Fruit fly (Drosophila melanogaster) S2 (cell line): ENCODE data around the gene Atg4a.

Experiments
- CG8478 ChIP-seq: fragments of >200 bp; optimal IDR thresholded peaks from 2 replicates; lab custom pipeline; 2018
- CTCF ChIP-seq, 2 experiments: fragments of >200 bp; optimal IDR thresholded peaks; 2 replicates each; lab custom pipeline; 2018

Atg4a gene

DNA sequence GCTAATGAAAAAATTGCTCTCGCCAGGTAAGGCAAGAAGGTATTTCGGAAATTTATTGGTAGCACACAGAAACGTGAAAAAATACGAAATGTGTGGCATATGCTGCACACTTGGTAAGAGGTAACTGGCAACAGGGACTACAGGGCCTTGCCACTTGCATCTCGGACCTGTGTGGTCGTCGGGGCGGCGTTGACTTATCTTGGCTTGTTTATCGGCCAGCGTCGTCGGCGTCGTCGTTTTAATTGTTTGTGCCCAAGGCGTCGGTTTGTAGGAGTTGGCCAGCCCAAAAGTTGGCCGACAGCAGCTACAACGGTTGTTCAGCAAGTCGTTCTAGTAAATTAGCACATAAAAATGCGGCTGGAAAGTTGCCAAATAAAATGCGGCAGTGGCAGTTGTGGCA lies 14.4 kb upstream of the Atg4a start:
- TF ChIP-seq CTCF (optimal IDR thresholded peaks at IDR 0.05; lab: Kevin White, UChicago) (no peak), CG8478 (lab: Kevin White, UChicago) (no peak)

DNA sequence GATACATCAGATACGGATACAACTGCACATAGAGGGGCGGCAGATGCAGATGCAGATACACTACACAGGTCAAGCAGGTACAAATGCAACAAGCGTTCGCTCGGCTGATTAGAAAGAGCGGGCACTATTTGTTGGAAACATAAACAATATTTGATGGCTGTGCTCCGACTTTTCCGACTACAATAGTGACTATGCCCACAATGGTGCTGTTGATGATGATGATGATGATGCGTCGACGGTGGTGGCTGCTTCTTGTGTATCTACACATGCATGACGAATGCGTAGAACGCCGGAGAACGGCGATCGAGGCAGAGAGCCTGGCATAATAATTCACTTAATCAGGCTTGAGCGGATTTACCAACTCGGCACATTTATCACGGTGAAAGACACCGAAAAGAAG lies 12.7 kb upstream of the Atg4a start:
- TF ChIP-seq CG8478 (lab: Kevin White, UChicago) = no peak
- no peak for TF ChIP-seq CTCF (optimal IDR thresholded peaks at IDR 0.05; lab: Kevin White, UChicago)

DNA sequence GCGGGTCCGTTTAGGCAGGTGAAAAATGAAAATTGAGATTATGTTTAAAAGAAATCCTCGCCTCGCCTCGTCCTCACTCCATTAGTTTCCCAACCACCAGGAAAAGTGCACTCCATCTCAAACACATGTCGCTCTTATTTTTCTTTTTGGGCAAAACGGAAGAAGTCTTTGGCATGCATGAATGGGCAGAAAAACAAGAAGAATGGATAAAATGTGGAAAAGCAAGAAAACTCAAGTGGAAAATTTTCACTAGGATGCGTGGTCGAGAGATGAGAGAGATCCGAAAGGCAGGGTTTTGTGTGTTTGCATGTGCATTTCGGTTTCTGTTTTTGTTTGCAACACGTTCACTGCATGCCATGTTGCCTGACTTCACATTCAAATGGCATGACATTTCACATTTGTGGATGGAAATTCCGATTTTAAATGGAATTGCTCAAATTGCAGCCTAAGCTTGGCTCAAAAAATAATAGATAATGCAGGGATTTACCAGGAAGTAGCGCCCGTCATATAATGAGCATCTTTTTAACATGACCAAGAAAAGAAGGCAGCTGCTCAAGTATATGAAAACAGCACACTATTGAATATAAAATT lies 12.1 kb upstream of the Atg4a start:
- TF ChIP-seq CG8478 (lab: Kevin White, UChicago) = no peak
- TF ChIP-seq CTCF (optimal IDR thresholded peaks at IDR 0.05; lab: Kevin White, UChicago) = no peak

DNA sequence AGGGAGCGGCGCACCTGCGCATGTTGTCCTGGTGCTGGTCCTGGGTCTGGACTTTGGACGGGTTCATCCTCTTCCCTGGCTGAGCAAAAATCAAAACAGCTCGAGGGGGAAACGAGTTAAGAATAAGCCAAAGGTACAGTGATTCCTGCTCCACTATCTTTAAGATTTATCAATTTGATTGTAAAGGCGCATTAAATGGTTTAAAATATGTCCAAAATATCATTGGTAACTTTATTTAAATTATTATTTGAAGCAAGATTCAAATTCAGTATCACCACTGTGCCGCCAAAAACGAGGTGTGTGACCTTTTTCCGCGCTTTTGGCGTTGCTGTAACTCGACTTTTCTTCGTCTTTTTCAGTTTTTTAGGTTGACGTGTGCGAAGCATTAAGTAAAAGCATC lies 11.2 kb upstream of the Atg4a start:
- TF ChIP-seq CG8478 (lab: Kevin White, UChicago) = no peak
- TF ChIP-seq CTCF (optimal IDR thresholded peaks at IDR 0.05; lab: Kevin White, UChicago) = no peak

DNA sequence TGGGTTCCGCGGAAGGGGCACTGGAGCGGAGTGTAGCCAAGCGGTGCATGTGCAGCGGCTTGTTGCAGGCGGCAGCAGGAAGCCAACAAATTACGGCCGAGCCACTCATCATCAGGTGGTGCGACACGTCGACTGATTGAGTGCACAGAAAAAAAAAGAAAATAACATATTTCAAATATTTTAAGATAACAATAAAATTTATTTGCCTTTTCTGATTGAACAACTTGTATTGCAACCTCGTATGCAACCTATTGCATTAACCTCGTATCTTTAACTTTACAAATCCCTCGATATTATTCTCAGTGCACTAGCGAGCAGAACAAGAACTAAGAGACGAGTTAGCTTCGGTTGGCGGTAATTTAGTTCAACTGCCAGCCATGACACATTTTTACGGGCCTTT lies 10.4 kb upstream of the Atg4a start:
- TF ChIP-seq CG8478 (lab: Kevin White, UChicago) (no peak), CTCF (optimal IDR thresholded peaks at IDR 0.05; lab: Kevin White, UChicago) (no peak)

DNA sequence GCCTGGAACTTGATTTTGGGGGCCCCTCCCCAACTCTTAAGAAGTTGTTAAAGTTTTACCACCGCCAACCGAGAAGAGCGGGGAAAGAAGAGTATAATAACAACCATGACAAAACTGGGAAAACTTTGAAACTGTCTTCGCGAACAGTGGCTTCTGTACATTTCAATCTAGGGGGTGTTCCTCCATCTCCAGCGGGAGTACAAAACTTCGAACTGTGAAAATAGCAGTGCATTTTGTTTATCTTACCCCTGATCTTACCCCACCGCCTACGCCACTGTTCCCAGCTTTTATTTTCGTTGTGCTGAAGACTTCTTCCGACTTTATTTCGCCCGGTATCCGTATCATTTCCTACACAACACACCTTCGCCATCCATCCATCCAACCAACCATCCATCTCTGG lies 9.8 kb upstream of the Atg4a start:
- TF ChIP-seq CG8478 (lab: Kevin White, UChicago) (no peak), CTCF (optimal IDR thresholded peaks at IDR 0.05; lab: Kevin White, UChicago) (no peak)

DNA sequence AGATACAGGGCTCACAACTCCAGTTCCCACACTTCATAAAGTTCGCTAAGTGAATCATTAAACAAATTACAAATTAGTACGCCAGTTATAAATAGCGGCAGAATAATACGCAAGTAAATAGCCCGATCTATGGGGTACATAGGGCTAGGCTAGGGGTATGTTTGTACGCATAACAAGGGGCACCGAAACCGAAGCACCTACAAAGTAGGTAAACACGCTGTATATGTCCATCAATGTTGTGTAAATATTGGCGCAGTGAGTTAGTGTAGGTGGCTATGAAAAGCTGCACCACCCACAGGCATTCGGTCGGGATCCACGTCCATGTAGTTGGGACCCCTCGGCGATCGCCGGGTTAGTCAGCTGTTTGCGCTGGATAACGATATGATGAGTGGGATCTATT lies 8.5 kb upstream of the Atg4a start:
- TF ChIP-seq CTCF (optimal IDR thresholded peaks at IDR 0.05; lab: Kevin White, UChicago) = no peak
- TF ChIP-seq CG8478 (lab: Kevin White, UChicago) = no peak

DNA sequence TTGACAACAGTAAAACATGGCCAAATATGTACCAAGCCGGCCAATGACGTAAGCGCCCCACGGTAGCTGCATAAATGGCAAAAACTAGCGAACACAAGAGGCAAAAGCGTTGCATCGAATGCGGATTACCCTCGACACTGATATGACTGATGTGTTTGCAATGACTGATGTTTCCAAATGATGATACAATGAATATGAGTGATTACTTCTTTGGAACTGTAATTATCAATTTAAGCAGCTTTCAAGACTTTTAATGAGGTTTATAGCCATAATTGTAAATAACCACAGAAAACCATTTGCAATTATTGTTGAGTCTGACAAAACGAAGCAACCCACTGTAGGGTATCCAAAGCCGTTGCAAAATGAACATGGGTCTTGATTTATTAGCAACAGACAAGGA lies 7.2 kb upstream of the Atg4a start:
- TF ChIP-seq CTCF (optimal IDR thresholded peaks at IDR 0.05; lab: Kevin White, UChicago) (no peak), CG8478 (lab: Kevin White, UChicago) (no peak)

DNA sequence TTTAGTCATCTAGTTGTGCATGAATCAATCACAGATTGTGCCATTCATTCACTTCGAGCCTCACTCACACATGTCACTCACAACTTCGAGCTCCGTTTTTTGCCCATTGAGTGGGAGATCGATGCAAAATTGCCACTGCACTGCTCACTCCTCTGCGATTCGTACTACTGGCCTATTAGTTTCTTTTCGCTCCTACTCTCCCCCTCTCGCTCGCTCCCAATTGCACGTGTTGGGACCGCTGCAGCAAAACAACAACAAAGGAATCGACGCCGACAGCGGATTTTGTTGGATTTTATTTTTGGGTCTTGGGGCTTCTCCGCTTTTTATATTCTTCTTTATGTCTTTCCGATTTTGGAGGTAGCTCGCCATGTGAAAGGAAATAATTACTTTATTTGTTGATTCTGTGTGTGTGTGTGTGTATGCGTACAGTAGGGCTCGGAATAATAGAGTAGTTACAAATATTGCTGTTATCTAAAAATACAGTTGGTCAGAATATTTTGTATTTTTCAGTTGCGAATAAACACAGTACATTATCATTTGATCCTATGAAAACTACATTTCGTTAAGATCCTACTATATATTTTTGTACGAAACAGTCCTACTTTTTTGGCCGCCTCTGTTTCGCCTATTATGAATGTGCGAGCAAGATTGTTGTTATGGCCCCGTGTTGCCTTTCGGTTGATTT lies 6.4 kb upstream of the Atg4a start:
- TF ChIP-seq CG8478 (lab: Kevin White, UChicago) (no peak), CTCF (optimal IDR thresholded peaks at IDR 0.05; lab: Kevin White, UChicago) (no peak)

DNA sequence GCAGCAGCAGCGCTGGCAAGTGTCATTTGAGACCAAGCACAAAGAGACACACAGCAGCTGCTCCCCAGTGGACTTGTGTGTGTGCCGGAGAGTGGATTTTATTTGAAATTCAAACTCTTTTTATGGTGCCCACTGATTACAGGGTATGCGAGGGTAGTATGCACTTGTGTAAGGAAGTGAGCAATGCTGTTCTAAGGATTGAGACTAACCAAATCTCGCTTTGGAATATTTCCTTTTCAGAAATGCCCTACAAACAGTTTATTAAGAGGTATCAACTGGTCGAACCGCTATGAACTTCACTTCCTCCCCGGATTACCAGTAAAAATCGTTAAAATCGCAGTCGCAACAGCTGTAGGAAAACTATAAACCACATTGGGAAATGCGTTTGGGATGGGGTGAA lies 5.0 kb upstream of the Atg4a start:
- TF ChIP-seq CG8478 (lab: Kevin White, UChicago) (no peak), CTCF (optimal IDR thresholded peaks at IDR 0.05; lab: Kevin White, UChicago) (no peak)

DNA sequence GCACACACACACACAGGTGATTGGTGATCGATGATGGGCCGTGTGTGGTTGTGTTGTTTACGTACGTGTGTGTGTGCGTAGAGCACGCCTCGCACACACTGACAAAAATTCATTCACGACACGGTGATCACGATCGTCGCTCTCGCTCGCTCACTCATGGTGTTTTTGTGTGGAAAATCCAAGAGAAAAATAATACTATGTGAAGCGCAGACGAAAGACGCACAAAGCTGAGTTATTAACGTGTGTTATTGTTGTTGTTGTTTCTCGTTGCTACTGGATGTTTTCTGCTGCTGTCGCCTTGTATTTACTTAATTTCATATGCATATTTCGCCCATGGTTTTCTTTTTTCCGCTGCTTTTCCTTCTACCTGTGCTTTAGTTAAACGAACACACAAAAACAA lies 3.7 kb upstream of the Atg4a start:
- TF ChIP-seq CG8478 (lab: Kevin White, UChicago) (no peak), CTCF (optimal IDR thresholded peaks at IDR 0.05; lab: Kevin White, UChicago) (no peak)

DNA sequence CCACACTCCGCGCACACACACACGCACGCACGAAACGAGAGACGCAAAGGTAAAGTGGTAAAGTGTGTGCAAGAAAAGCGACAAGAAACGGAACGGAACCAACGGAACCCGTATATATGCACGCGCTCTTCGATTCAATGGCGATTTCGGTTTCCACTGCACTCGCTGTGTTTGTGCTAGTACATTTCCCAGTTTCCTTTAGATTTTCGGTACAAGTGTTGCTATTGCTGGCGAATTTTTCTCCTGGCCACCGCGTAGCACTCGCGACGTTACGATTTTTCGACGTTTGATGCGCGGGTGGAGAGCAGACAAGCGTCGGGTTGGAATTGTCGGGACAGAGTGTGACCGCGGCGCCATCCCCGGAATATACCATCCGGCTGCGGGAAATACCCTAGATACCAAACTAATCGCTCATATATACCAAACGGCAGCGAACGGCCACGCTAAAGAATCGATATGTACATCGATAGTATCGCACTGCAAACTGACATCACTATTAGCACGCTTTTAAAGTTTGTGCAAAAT lies 3.2 kb upstream of the Atg4a start, which contains the start of the genes S and ast:
TSS of gene S (minus strand) at position 347 of the 525 bp plus-strand sequence.
TSS of gene ast (plus strand) at position 480 of the 525 bp plus-strand sequence.
- TF ChIP-seq CTCF (optimal IDR thresholded peaks at IDR 0.05; lab: Kevin White, UChicago) (peak; percentile 45 to 52), CG8478 (lab: Kevin White, UChicago) (no peak)

DNA sequence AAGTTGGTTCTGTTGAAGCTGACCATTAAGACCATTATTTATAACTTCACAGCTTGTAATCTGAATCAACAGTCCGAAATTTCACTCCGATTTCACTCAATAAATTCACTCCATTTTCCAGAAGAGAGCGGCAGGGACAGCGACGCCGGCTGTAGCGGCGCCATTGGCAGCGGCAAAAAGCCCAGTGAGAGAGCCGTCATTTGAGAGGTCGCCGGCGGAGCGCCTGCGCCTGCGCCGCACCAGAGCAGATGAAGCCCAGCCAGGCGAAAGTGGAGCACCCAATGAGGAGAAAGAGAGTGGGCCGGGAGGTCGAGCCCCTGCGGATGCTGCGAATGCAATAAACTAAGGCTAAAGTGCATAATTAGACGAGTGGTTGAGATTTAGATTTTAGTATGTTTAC lies 2.0 kb downstream of the Atg4a start:
- TF ChIP-seq CTCF (optimal IDR thresholded peaks at IDR 0.05; lab: Kevin White, UChicago) = no peak
- TF ChIP-seq CG8478 (lab: Kevin White, UChicago) = no peak

DNA sequence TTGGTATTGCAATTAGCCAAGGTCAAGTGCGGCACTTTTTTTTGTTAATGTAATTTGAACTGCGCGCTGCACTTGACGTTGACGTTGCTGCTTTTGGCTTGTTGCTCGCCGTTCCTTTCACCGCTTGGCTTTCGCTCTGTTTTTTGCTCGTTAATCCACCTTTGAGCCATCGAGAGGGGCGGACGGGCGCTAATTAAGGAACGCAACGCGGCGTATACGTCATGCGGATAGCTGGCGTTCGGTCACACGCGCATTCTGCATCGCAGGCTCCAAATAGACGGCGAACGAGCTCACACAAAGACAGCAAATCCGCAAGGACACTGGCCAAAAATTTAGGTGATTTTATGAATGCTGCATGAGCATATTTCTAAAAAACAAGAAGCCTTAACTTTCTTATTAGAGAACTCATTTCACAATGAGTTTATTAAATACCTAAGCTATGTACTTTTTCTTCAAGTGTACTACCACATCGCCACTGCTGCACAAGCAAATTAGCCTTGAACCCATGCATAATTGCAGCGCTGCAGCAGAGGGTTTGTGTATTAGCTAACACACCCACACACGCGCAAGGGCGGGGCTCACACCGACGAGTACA lies 5.7 kb downstream of the Atg4a start:
- TF ChIP-seq CTCF (optimal IDR thresholded peaks at IDR 0.05; lab: Kevin White, UChicago) = no peak
- no peak for TF ChIP-seq CG8478 (lab: Kevin White, UChicago)

DNA sequence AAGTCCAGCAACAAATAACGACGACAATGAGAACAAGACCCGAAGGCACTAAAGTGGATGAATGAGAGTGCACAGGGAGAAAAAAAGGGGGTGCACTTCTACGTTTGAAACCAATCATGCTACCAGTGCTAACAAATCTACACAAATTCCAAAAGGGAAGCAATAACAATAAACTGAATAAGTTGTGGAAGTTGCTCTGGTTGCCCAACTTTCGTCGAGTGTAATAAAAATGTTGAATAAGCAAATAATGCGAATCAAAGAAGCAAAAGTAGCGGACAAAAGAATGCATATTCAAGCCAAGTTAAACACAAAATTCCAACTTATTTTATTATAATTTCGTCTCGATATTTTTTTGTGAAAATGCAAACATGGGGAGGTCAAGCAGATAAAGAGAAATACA lies 11.0 kb downstream of the Atg4a start:
- TF ChIP-seq CTCF (optimal IDR thresholded peaks at IDR 0.05; lab: Kevin White, UChicago) (no peak), CG8478 (lab: Kevin White, UChicago) (no peak)
